Fruit fly (Drosophila melanogaster) whole organism: ENCODE results near the gene Hnf4.

Source experiments
- CG8478 ChIP-seq: fragments of >200 bp; optimal IDR thresholded peaks from 2 replicates; lab custom pipeline; 2018; ENCODE audit warnings: inconsistent platforms
- Dll ChIP-seq: fragments of >200 bp; optimal IDR thresholded peaks from 2 replicates; lab custom pipeline; 2017
- EcR ChIP-seq, 2 experiments: fragments of >200 bp; optimal IDR thresholded peaks; 2 replicates each; lab custom pipeline; 2017; ENCODE audit warnings: missing biosample characterization in 2 of 2, missing genetic modification characterization in 2 of 2, missing genetic modification reagents in 2 of 2
- pan ChIP-seq: fragments of >200 bp; optimal IDR thresholded peaks from 2 replicates; lab custom pipeline; 2017
- psq ChIP-seq: fragments of >200 bp; optimal IDR thresholded peaks from 2 replicates; lab custom pipeline; 2017
- usp ChIP-seq: fragments of >200 bp; optimal IDR thresholded peaks from 2 replicates; lab custom pipeline; 2017; ENCODE audit warnings: missing biosample characterization, missing genetic modification characterization, mixed read lengths

The Hnf4 gene

DNA sequence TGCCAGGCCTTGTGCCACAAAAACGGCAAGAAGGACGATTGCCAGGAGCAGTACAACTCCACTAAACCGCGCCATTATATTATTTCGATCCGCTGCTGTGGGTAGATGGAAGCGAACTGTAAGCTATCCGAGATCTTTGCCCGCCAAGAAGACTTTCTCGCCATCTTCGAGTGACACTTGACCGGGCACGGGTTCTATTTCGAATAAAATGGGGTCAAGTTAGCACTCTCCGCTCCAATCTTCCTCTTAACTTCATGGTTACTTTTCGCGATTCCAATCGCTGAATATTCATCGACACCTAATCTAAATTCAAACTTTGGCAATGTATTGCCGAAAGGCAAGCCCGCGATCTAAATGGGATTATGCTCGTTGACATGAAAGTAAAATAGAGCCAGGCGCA lies 25.1 kb downstream of the Hnf4 start, which contains the start of gene CG9289:
Gene CG9289, minus strand, starts transcription at position 101 of the 400 bp plus-strand sequence.
- TF ChIP-seq psq: no peak
- TF ChIP-seq usp: no peak
- no peak for TF ChIP-seq EcR (GFP tag; optimal IDR thresholded peaks at IDR 0.05; lab: Kevin White, UChicago)
- no peak for TF ChIP-seq pan (lab: Kevin White, UChicago)
- no peak for TF ChIP-seq Dll

DNA sequence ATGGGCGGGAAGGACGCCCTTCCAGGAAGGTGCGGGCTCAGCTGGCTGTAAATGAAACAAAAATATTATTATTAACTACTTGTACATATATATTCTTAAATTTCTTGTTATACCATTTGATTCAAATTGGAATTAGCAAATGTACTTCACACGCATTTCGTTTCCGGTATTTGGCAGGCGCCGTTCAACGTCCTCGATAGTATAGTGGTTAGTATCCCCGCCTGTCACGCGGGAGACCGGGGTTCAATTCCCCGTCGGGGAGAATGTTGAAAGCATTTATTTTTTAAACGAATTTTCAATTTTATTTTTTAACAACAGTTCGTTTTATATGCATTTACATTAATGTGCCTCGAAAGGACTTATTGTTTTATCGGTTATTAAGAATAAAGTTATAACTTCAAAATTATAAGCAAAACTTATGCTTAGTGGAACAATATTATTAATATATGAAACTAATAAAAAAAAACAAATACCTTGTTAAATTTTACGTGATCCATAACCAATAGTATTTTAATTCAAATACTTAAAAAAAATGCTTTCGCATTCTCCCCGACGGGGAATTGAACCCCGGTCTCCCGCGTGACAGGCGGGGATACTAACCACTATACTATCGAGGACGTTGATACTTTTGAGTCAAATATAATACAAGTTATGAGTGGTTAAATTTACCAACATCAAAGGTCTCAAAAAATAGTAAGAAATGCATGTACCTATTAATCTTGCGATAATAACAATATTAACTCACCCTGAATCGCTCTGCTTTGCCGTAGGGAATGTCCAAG lies 26.0 kb downstream of the Hnf4 start:
- TF ChIP-seq CG8478 (lab: Kevin White, UChicago) (no peak), Dll (no peak), psq (no peak), usp (no peak), pan (lab: Kevin White, UChicago) (no peak), EcR (GFP tag; optimal IDR thresholded peaks at IDR 0.05; lab: Kevin White, UChicago) (no peak)

DNA sequence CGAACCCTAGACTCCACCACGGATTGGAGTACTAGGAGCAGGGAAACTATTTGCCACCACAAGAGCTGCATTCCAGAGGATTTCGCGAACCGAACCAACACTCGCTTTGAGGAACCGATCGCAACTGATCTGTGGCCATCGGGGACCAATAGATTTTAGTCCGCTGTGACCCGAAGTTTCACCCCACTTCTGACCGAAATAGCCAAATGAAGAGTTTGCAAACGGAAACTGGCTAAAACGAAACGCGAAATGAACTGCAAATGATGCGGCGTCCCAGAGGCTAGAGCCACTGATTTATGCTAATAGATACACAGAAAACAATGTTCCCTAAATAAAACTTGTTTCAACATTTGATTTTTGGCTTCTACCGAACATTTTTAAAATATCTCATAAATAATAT lies 29.7 kb downstream of the Hnf4 start, which contains the start of gene CG9287:
Gene CG9287, minus strand, starts transcription at position 101 of the 400 bp plus-strand sequence.
- TF ChIP-seq Dll (no peak), CG8478 (lab: Kevin White, UChicago) (no peak), psq (no peak), usp (no peak), EcR (GFP tag; optimal IDR thresholded peaks at IDR 0.05; lab: Kevin White, UChicago) (no peak), pan (lab: Kevin White, UChicago) (no peak)

DNA sequence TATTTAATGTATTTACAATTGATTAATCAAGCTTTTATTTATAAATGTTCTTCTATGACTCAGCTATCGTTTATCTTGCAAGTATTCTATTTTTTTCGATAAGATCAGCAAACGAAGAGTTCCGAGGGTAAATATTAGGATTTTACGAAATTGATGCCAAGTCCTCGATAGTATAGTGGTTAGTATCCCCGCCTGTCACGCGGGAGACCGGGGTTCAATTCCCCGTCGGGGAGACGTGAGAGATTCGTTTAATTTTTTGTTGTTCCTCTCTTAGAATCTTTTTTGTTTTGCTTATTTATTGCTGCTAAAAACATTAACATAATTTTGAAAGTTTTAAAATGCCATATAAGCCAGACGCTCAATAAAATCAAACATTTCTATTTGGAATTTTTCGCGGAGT lies 30.5 kb downstream of the Hnf4 start:
- no peak for TF ChIP-seq pan (lab: Kevin White, UChicago)

DNA sequence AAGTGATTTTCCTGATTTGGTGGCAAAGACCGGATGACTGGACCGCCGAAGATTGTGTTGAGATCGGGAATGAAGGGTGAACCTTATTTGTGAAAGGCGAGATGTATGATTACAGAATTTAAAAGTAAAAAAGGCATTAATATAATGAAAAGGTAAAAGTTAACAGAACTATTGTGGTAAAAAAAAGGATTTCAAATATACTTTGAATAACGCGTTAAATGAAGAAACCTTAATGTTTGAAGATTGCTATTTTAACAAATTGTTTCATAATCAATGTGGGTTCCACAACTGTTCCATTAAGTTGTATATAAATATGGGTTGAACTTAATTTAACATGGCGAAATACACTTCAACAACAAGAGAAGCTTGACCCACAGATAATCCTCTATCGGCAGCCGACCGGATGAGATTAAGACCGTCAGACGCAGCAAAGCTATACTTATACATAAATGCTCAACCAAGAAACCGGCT lies 37.1 kb downstream of the Hnf4 start, which contains the start of gene Glt:
Gene Glt, plus strand, starts transcription at position 421 of the 471 bp plus-strand sequence.
- TF ChIP-seq usp (no peak), EcR (GFP tag; optimal IDR thresholded peaks at IDR 0.05; lab: Kevin White, UChicago) (no peak), Dll (no peak), psq (no peak), CG8478 (lab: Kevin White, UChicago) (no peak), pan (lab: Kevin White, UChicago) (no peak)

DNA sequence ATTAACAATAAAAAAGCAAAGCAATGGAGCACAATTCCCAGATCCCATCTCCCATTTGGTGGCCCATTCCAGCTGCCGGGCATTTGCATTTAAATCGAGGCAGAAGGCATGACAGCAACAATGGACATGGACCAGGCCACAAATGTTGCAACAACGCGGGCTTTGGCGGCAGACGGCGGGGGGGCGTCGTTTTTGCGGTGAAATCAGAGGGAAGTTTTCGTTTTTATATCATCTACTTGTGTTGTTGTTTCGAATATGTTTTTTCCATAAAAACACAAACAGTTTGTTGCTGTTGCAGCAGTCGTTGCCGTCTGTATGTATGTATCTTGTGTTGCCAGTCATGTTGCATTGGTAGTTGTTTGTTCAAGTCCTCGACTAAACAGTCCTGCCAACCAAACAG lies 49.9 kb downstream of the Hnf4 start:
- TF ChIP-seq usp (no peak), Dll (no peak), psq (no peak), pan (lab: Kevin White, UChicago) (no peak), CG8478 (lab: Kevin White, UChicago) (no peak), EcR (GFP tag; optimal IDR thresholded peaks at IDR 0.05; lab: Kevin White, UChicago) (no peak)
